Worm (Caenorhabditis elegans) whole organism, early embryonic: ENCODE data around the gene bath-41.

Experiments
- B0310.2 ChIP-seq: sonication (generic microtip); optimal IDR thresholded peaks from 2 replicates; lab custom pipeline; 2016; ENCODE audit warnings: mild to moderate bottlenecking, missing genetic modification characterization, missing compliant biosample characterization
- ama-1 ChIP-seq: fragments of 150-350 bp; optimal IDR thresholded peaks from 2 replicates; lab custom pipeline; 2014
- tbx-11 ChIP-seq: fragments of 200-800 bp; sonication (Bioruptor generic); IDR thresholded peaks from 2 replicates; pipeline ENCODE4 v1.3.6; 2022; ENCODE audit warnings: missing genetic modification characterization, missing compliant biosample characterization

DNA sequence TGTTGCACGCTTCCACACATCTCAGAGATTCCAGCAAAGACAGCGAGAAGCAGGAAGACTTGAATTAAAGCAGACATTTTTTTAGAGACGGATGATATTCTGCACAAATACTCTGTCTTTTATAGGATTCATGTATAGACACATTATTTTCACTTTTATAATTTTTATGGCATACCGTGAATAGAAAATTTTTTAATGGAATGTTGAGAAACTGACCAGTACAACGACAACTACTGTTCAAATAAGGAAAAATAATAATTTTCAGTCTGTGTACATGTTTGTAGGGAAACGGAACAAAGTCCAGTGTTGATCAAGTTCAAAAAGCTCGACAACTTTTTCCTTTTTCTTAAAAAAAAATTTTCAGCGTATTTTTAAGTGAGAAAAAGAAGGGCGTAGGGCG, 14.5 kb upstream of the bath-41 start, which contains the start of gene Y102E9.6:
- TF ChIP-seq tbx-11 (GFP tag; lab: Robert Waterston, UW): no peak
- no peak for TF ChIP-seq ama-1 (lab: Kevin White, UChicago)
- no peak for TF ChIP-seq B0310.2
